Worm (Caenorhabditis elegans) whole organism, L4 larva: ENCODE data around the gene npr-27.
A peak's percentile ranks its signal among the peaks of the same experiment; 100 is the strongest.

Source experiments
- F10B5.3 ChIP-seq: sonication (generic microtip); optimal IDR thresholded peaks from 2 replicates; lab custom pipeline; 2016; ENCODE audit warnings: mild to moderate bottlenecking, missing genetic modification characterization, missing compliant biosample characterization
- F26F4.8 ChIP-seq: fragments of 200-800 bp; sonication (Bioruptor generic); conservative IDR thresholded peaks from 2 replicates; pipeline ENCODE4 v1.3.6; 2022; ENCODE audit warnings: missing genetic modification characterization, missing compliant biosample characterization
- F44E2.7 ChIP-seq: fragments of 200-800 bp; sonication (Bioruptor generic); IDR thresholded peaks from 2 replicates; pipeline ENCODE4 v2.1.2; 2022; ENCODE audit warnings: missing genetic modification characterization, missing compliant biosample characterization
- T20F7.1 ChIP-seq: fragments of 200-800 bp; sonication (Bioruptor generic); optimal IDR thresholded peaks from 2 replicates; lab custom pipeline; 2018; ENCODE audit warnings: mild to moderate bottlenecking, missing genetic modification characterization, missing compliant biosample characterization
- Y105C5A.15 ChIP-seq: fragments of 200-800 bp; sonication (Bioruptor generic); IDR thresholded peaks from 2 replicates; pipeline ENCODE4 v1.3.6; 2022; ENCODE audit warnings: missing genetic modification characterization, missing compliant biosample characterization
- ZK337.2 ChIP-seq: fragments of 200-800 bp; sonication (Bioruptor generic); IDR thresholded peaks from 2 replicates; pipeline ENCODE4 v1.3.6; 2022; ENCODE audit warnings: missing genetic modification reagents, missing genetic modification characterization, missing compliant biosample characterization
- ZK546.5 ChIP-seq, 2 experiments: sonication (generic microtip); optimal IDR thresholded peaks; 2 replicates each; lab custom pipeline; 2017; ENCODE audit warnings: missing biosample characterization in 2 of 2, missing genetic modification characterization in 2 of 2
- aha-1 ChIP-seq: fragments of 150-350 bp; peaks from one replicate; lab custom pipeline; 2014; ENCODE audit warnings: missing biosample characterization, missing genetic modification characterization
- ama-1 ChIP-seq: fragments of 150-350 bp; optimal IDR thresholded peaks from 2 replicates; lab custom pipeline; 2014; ENCODE audit warnings: inconsistent platforms, mixed read lengths
- attf-4 ChIP-seq: sonication (generic microtip); optimal IDR thresholded peaks from 3 replicates; lab custom pipeline; 2017; ENCODE audit warnings: missing biosample characterization, missing genetic modification characterization
- ceh-20 ChIP-seq: fragments of 200-800 bp; sonication (Bioruptor generic); IDR thresholded peaks from 2 replicates; pipeline ENCODE4 v1.3.6; 2022; ENCODE audit warnings: missing genetic modification reagents, missing genetic modification characterization, missing compliant biosample characterization
- ceh-32 ChIP-seq: sonication (generic microtip); optimal IDR thresholded peaks from 2 replicates; lab custom pipeline; 2016; ENCODE audit warnings: mild to moderate bottlenecking, missing genetic modification characterization, missing compliant biosample characterization; ENCODE audit not compliant: poor library complexity
- cey-2 ChIP-seq: sonication (generic microtip); optimal IDR thresholded peaks from 3 replicates; lab custom pipeline; 2017; ENCODE audit warnings: missing genetic modification characterization, mild to moderate bottlenecking, missing compliant biosample characterization, antibody characterized with exemption, borderline replicate concordance; ENCODE audit not compliant: insufficient read depth
- ctbp-1 ChIP-seq: fragments of 200-800 bp; sonication (Bioruptor generic); IDR thresholded peaks from 2 replicates; pipeline ENCODE4 v1.3.6; 2022; ENCODE audit warnings: missing genetic modification reagents, missing genetic modification characterization, missing compliant biosample characterization
- daf-19 ChIP-seq: fragments of 200-800 bp; sonication (Bioruptor generic); conservative IDR thresholded peaks from 2 replicates; pipeline ENCODE4 v1.3.6; 2022; ENCODE audit warnings: missing genetic modification characterization, missing compliant biosample characterization
- daf-8 ChIP-seq: fragments of 200-800 bp; sonication (Bioruptor generic); IDR thresholded peaks from 2 replicates; pipeline ENCODE4 v1.3.6; 2022; ENCODE audit warnings: missing genetic modification characterization, missing compliant biosample characterization
- dmd-6 ChIP-seq: fragments of 200-800 bp; sonication (Bioruptor generic); IDR thresholded peaks from 2 replicates; pipeline ENCODE4 v1.3.6; 2022; ENCODE audit warnings: missing genetic modification reagents, missing genetic modification characterization, missing compliant biosample characterization
- duxl-1 ChIP-seq: sonication (generic microtip); optimal IDR thresholded peaks from 2 replicates; lab custom pipeline; 2016; ENCODE audit warnings: mild to moderate bottlenecking, missing genetic modification characterization, moderate library complexity, missing compliant biosample characterization; ENCODE audit not compliant: poor library complexity
- dve-1 ChIP-seq: sonication (generic microtip); optimal IDR thresholded peaks from 2 replicates; lab custom pipeline; 2017; ENCODE audit warnings: antibody characterized with exemption, mild to moderate bottlenecking, missing genetic modification characterization, missing compliant biosample characterization; ENCODE audit not compliant: insufficient read depth
- egl-27 ChIP-seq: sonication (generic microtip); optimal IDR thresholded peaks from 3 replicates; lab custom pipeline; 2017; ENCODE audit warnings: missing biosample characterization, missing genetic modification reagents, missing genetic modification characterization
- fos-1 ChIP-seq: fragments of 150-350 bp; optimal IDR thresholded peaks from 2 replicates; lab custom pipeline; 2014; ENCODE audit warnings: missing biosample characterization, missing genetic modification characterization
- hlh-11 ChIP-seq: fragments of 200-800 bp; sonication (Bioruptor generic); optimal IDR thresholded peaks from 2 replicates; lab custom pipeline; 2018; ENCODE audit warnings: mild to moderate bottlenecking, missing genetic modification characterization, missing compliant biosample characterization
- hlh-30 ChIP-seq: sonication (generic microtip); optimal IDR thresholded peaks from 2 replicates; lab custom pipeline; 2017; ENCODE audit warnings: antibody characterized with exemption, mild to moderate bottlenecking, missing genetic modification characterization, missing compliant biosample characterization; ENCODE audit not compliant: insufficient read depth
- lin-38 ChIP-seq: fragments of 200-800 bp; sonication (Bioruptor generic); IDR thresholded peaks from 2 replicates; pipeline ENCODE4 v1.3.6; 2022; ENCODE audit warnings: missing genetic modification reagents, missing genetic modification characterization, missing compliant biosample characterization
- lsy-2 ChIP-seq, 2 experiments: fragments of 150-350 bp in 1 of 2; sonication (generic microtip) in 1 of 2; optimal IDR thresholded peaks; 2 replicates each; lab custom pipeline; 2014 to 2017; ENCODE audit warnings: missing biosample characterization in 2 of 2, missing genetic modification characterization in 2 of 2
- mdl-1 ChIP-seq, 2 experiments: fragments of 150-350 bp in 1 of 2; sonication (generic microtip) in 1 of 2; optimal IDR thresholded peaks; 2 replicates each; lab custom pipeline; 2014 to 2017; ENCODE audit warnings: missing biosample characterization in 2 of 2, missing genetic modification characterization in 2 of 2
- mep-1 ChIP-seq: fragments of 150-350 bp; sonication (generic microtip); optimal IDR thresholded peaks from 3 replicates; lab custom pipeline; 2014; ENCODE audit warnings: missing biosample characterization, missing genetic modification characterization
- mes-2 ChIP-seq: sonication (generic microtip); optimal IDR thresholded peaks from 2 replicates; lab custom pipeline; 2016; ENCODE audit warnings: missing genotype, mild to moderate bottlenecking, missing genetic modification characterization, missing compliant biosample characterization; ENCODE audit not compliant: poor library complexity, severe bottlenecking
- mxl-3 ChIP-seq: fragments of 200-800 bp; sonication (Bioruptor generic); optimal IDR thresholded peaks from 2 replicates; lab custom pipeline; 2018; ENCODE audit warnings: mild to moderate bottlenecking, missing genetic modification characterization, missing compliant biosample characterization
- nhr-28 ChIP-seq: fragments of 150-350 bp; optimal IDR thresholded peaks from 2 replicates; lab custom pipeline; 2014; ENCODE audit warnings: missing biosample characterization, missing genetic modification characterization
- nhr-41 ChIP-seq: fragments of 200-800 bp; sonication (Bioruptor generic); IDR thresholded peaks from 2 replicates; pipeline ENCODE4 v1.3.6; 2022; ENCODE audit warnings: missing genetic modification reagents, missing genetic modification characterization, missing compliant biosample characterization
- nhr-48 ChIP-seq: sonication (generic microtip); optimal IDR thresholded peaks from 2 replicates; lab custom pipeline; 2016; ENCODE audit warnings: mild to moderate bottlenecking, missing genetic modification characterization, missing compliant biosample characterization
- pha-4 ChIP-seq, 2 experiments: fragments of 150-350 bp in 1 of 2; fragments of 200-800 bp in 1 of 2; sonication (Bioruptor generic) in 1 of 2; IDR thresholded peaks in 1 of 2; optimal IDR thresholded peaks in 1 of 2; 2 replicates each; pipeline versions ENCODE4 v1.3.6 to Lab custom; 2014 to 2022; ENCODE audit warnings: missing genetic modification characterization in 2 of 2, missing genetic modification reagents in 2 of 2, missing biosample characterization in 1 of 2, missing compliant biosample characterization in 1 of 2
- pqm-1 ChIP-seq: sonication (generic microtip); optimal IDR thresholded peaks from 2 replicates; lab custom pipeline; 2017; ENCODE audit warnings: missing biosample characterization, missing genetic modification characterization
- saeg-2 ChIP-seq: fragments of 200-800 bp; sonication (Bioruptor generic); IDR thresholded peaks from 2 replicates; pipeline ENCODE4 v1.3.6; 2022; ENCODE audit warnings: missing genetic modification reagents, missing genetic modification characterization, missing compliant biosample characterization
- spr-1 ChIP-seq: sonication (generic microtip); optimal IDR thresholded peaks from 2 replicates; lab custom pipeline; 2016; ENCODE audit warnings: mild to moderate bottlenecking, missing genetic modification characterization, missing compliant biosample characterization
- tra-1 ChIP-seq: fragments of 200-800 bp; sonication (Bioruptor generic); IDR thresholded peaks from 2 replicates; pipeline ENCODE4 v1.3.6; 2022; ENCODE audit warnings: missing genetic modification reagents, missing genetic modification characterization, missing compliant biosample characterization
- unc-62 ChIP-seq, 3 experiments: fragments of 150-350 bp in 1 of 3; sonication (generic microtip); optimal IDR thresholded peaks in 2 of 3; peaks in 1 of 3; 1 replicate in 1 of 3; 2 replicates in 2 of 3; lab custom pipeline; 2014 to 2017; ENCODE audit warnings: missing biosample characterization in 3 of 3, missing genetic modification characterization in 3 of 3, missing genetic modification reagents in 3 of 3, missing genotype in 1 of 3
- zip-2 ChIP-seq: fragments of 150-350 bp; optimal IDR thresholded peaks from 2 replicates; lab custom pipeline; 2014; ENCODE audit warnings: missing biosample characterization, missing genetic modification characterization

npr-27 gene

DNA sequence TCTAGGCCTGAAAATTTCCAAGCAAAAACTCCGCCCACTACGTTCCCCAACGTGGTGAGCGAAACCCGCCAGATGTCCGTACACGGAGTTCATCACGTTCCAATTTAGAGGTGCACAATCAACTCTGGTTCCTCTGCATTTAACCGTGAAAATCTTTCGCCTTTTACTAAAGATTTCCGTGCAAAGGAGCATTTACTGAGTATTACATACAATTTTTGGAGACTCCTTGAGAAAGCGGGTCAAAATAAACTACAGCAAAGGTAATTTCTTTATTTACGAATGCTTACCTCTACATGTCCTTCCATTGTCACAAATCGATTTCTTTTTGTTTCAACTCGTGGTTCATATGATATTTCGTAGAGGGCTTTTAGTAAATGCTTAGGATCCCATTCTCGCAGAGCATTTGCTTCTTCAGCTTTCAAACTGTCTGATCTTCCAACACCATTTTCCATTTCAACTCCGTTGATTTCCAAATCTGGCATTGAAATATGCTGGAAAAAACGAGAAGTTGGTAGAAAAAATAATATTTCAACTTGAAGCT is 11.3 kb downstream of the npr-27 start, which contains the start of gene F42C5.9 (continued):
- peak; percentile 22 for TF ChIP-seq nhr-48 (tag; lab: Kevin White, UChicago)
- TF ChIP-seq F10B5.3 = no peak
- peak in 1 of 2 experiments; percentile 14 for TF ChIP-seq lsy-2 (tag; optimal IDR thresholded peaks at IDR 0.05; lab: Kevin White, UChicago)
- peak; percentile 10 for TF ChIP-seq hlh-30 (tag; lab: Kevin White, UChicago)
- TF ChIP-seq dmd-6 (GFP tag; lab: Robert Waterston, UW) = peak; percentile 22; the same call in 1 of the 2 replicates
- TF ChIP-seq mes-2 (tag; lab: Kevin White, UChicago) = peak; percentile 36
- peak; percentile 15 for TF ChIP-seq pqm-1 (tag; lab: Kevin White, UChicago)
- peak; percentile 40 for TF ChIP-seq duxl-1 (tag; lab: Kevin White, UChicago)
- peak; percentile 83 for TF ChIP-seq ama-1
- peak; percentile 83 for TF ChIP-seq aha-1 (tag; lab: Kevin White, UChicago)
- peak in 1 of 2 experiments; percentile 76 for TF ChIP-seq unc-62 (GFP tag; optimal IDR thresholded peaks at IDR 0.05 in 1 of 2; lab: Kevin White, UChicago)
- TF ChIP-seq unc-62 (tag; optimal IDR thresholded peaks at IDR 0.05; lab: Kevin White, UChicago) = no peak
- no peak for TF ChIP-seq ZK546.5 (tag; optimal IDR thresholded peaks at IDR 0.05; lab: Kevin White, UChicago)

DNA sequence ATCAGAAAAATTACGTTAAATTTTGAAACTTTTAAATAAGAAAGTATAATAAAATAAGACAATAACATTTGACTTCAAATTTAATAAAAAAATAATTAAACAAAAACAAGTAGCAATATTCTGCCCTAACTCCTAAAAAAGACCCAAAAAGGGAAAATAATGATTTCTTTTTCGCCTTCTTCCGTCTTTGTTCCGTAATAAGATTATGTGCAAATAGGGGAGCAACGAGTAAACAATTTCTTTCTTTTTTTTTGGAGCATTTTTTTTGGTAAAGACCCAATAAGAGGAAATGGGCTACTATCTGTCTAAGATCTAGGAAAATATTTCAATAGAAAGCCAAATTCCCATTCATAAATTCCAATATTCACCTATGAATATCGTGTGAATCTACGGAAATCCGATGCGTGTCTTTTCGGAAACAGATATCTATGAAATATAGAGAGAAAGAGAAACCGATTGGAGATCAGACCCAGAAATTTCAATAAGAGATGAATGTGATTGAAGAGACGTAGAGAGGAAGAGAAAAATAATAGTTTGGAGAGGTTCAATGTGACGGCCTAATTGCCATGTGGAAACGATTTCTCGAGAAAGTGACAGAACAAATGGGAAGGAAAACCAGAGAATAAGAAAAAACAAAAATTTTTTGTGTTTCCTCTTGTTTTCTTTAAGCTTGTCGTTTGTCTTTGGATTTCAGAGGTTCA is 12.6 kb downstream of the npr-27 start:
- TF ChIP-seq lsy-2 (tag; optimal IDR thresholded peaks at IDR 0.05; lab: Kevin White, UChicago) (peak in 1 of 2 experiments; percentile 22), unc-62 (GFP tag; optimal IDR thresholded peaks at IDR 0.05 in 1 of 2; lab: Kevin White, UChicago) (peak in 1 of 2 experiments; percentile 96), unc-62 (tag; optimal IDR thresholded peaks at IDR 0.05; lab: Kevin White, UChicago) (no peak), ceh-32 (tag; lab: Kevin White, UChicago) (no peak), hlh-30 (tag; lab: Kevin White, UChicago) (peak; percentile 71), T20F7.1 (no peak), mdl-1 (tag; optimal IDR thresholded peaks at IDR 0.05; lab: Kevin White, UChicago) (peak in 1 of 2 experiments; percentile 43), mxl-3 (GFP tag; lab: Kevin White, UChicago) (peak; percentile 35), nhr-28 (tag; lab: Kevin White, UChicago) (peak; percentile 16), dve-1 (tag; lab: Kevin White, UChicago) (peak; percentile 23), hlh-11 (tag; lab: Kevin White, UChicago) (peak; percentile 30), mep-1 (peak; percentile 5)

DNA sequence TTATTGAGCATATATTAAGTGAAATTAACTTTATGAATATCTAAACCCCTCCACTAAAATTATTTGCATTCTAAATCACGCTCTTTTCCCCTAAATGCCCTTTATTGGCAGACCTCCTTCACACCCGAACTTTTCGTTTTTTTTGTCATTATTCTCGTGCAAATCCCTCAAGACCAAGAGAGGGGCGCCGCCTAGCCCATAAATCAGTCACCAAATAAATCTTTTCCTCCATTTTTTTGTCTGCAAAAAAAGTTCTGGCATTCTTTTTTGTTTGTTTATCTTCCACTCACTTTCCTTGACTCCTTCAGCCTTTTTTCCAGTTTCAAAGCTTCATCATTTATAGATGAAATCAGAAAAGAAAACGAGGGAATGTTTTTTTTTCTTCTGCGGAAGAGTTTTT is 13.5 kb downstream of the npr-27 start:
- no peak for TF ChIP-seq Y105C5A.15 (GFP tag; lab: Robert Waterston, UW)
- peak; percentile 15 for TF ChIP-seq mep-1
- TF ChIP-seq unc-62 (GFP tag; optimal IDR thresholded peaks at IDR 0.05 in 1 of 2; lab: Kevin White, UChicago) = peak in 1 of 2 experiments; percentile 90
- no peak for TF ChIP-seq unc-62 (tag; optimal IDR thresholded peaks at IDR 0.05; lab: Kevin White, UChicago)
- TF ChIP-seq hlh-30 (tag; lab: Kevin White, UChicago) = peak; percentile 49
- TF ChIP-seq ceh-20 (GFP tag; lab: Robert Waterston, UW) = peak; percentile 77
- TF ChIP-seq, all 104 proteins: peak for 4

DNA sequence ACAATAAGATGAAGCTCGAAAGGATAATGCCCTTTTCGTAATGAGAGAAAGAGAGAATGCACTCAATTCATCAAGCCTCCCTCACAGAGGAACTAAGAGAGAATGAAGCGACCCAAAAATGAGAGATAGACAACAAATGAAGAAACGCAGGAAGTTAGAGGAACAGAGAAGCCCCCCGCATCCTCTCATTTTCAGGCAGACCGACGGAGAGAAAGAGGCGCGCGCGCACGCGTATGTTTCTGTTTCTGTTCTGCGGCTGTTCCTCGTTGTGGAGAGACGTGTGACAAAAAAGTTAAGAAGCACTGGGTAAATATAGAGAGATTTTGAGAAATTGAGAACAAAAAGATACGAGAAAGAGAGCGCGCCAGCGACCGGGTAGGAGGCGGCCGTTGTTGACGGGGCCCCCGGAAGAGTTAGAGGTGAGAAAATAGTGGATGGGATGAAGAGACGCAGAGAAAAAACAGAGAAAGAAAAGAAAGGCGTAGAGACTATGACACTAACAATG is 14.6 kb downstream of the npr-27 start:
- peak; percentile 54; the same call in 1 of the 2 replicates for TF ChIP-seq pha-4 (GFP tag; IDR thresholded peaks at IDR 0.05; lab: Robert Waterston, UW)
- no peak for TF ChIP-seq pha-4 (tag; optimal IDR thresholded peaks at IDR 0.05; lab: Kevin White, UChicago)
- TF ChIP-seq spr-1 = peak; percentile 79
- TF ChIP-seq tra-1 = peak; percentile 57
- no peak for TF ChIP-seq nhr-41
- TF ChIP-seq egl-27 = no peak
- no peak for TF ChIP-seq F44E2.7 (GFP tag; lab: Robert Waterston, UW)
- TF ChIP-seq pqm-1 (tag; lab: Kevin White, UChicago) = no peak
- TF ChIP-seq hlh-11 (tag; lab: Kevin White, UChicago) = peak; percentile 97
- no peak for TF ChIP-seq lin-38 (GFP tag; lab: Robert Waterston, UW)
- TF ChIP-seq daf-19 = no peak
- TF ChIP-seq ctbp-1 = peak; percentile 89
- no peak for TF ChIP-seq F26F4.8 (GFP tag; lab: Robert Waterston, UW)
- TF ChIP-seq daf-8 (GFP tag; lab: Robert Waterston, UW) = no peak
- TF ChIP-seq saeg-2 (GFP tag; lab: Robert Waterston, UW) = 0 out of 2 replicates have a peak, but pooled peaks have one; percentile 22
- TF ChIP-seq fos-1 = no peak
- TF ChIP-seq attf-4 (tag; lab: Kevin White, UChicago) = no peak
- no peak for TF ChIP-seq zip-2 (tag; lab: Kevin White, UChicago)
- peak; percentile 29 for TF ChIP-seq cey-2 (tag; lab: Kevin White, UChicago)
- TF ChIP-seq T20F7.1 = peak; percentile 55
- no peak for TF ChIP-seq ZK337.2 (GFP tag; lab: Robert Waterston, UW)
